Fruit fly (Drosophila melanogaster): ENCODE results near the gene her.

Gene her

DNA sequence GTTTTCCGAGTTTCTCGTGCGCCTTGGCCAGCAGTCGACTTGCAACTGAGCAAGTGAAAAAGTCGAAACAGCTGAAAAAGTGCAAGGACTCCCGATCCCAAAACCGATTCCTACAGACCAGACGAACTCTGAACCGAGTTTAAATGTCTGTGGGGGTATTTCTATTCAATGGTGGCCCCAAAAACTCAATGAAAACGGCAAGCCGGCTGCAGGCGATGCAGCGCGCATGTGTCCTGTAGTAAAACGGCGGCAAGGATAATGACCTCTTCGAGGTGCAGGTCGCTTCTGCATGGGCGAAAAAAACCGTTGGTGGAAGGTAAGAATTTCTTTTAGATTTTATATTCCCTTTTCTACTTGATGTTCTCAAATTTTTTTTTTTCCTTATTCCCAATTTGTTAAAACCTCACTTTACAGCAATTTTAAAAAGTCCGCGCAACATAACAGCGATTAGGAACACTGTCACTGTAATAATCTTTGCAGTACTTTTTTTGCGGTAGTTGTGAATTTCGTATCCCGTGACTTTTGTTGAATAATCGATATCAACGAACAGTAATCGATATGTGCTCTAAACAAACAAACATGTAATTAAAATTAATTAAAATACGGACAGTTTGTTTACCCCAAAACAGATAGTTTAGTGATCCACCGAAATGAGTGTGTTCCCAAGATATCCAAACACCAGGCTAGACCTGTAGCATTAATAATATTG, at the start of gene her, which contains the start of gene Trpgamma:
TSS of gene her (plus strand) at position 535 of the 709 bp plus-strand sequence.
TSS of gene Trpgamma (minus strand) at position 51 of the 709 bp plus-strand sequence.
- TF ChIP-seq vri (GFP tag; optimal IDR thresholded peaks at IDR 0.05) (no peak), CG8319 (GFP tag; optimal IDR thresholded peaks at IDR 0.05) (no peak), Smox (GFP tag; optimal IDR thresholded peaks at IDR 0.05) (no peak), CG8632 (GFP tag; optimal IDR thresholded peaks at IDR 0.05) (no peak), CG15336 (GFP tag; IDR thresholded peaks at IDR 0.05) (no peak), fkh (GFP tag; optimal IDR thresholded peaks at IDR 0.05) (peak; percentile 98), acj6 (GFP tag; optimal IDR thresholded peaks at IDR 0.05) (no peak), Hr4 (GFP tag; optimal IDR thresholded peaks at IDR 0.05) (no peak), Blimp-1 (GFP tag; optimal IDR thresholded peaks at IDR 0.05) (no peak), CG34406 (GFP tag; optimal IDR thresholded peaks at IDR 0.05) (no peak), spab (GFP tag; optimal IDR thresholded peaks at IDR 0.05) (no peak), Sox14 (GFP tag; optimal IDR thresholded peaks at IDR 0.05) (peak; percentile 15), CG31627 (GFP tag; optimal IDR thresholded peaks at IDR 0.05) (no peak), CG7368 (GFP tag; optimal IDR thresholded peaks at IDR 0.05) (no peak), CG10631 (GFP tag; optimal IDR thresholded peaks at IDR 0.05) (no peak), CG6163 (GFP tag; IDR thresholded peaks at IDR 0.05) (no peak), CG3032 (tag; optimal IDR thresholded peaks at IDR 0.05) (peak; percentile 17), Lpt (GFP tag; optimal IDR thresholded peaks at IDR 0.05) (no peak), CG1621 (tag; optimal IDR thresholded peaks at IDR 0.05) (peak; percentile 58), CG6276 (GFP tag; optimal IDR thresholded peaks at IDR 0.05) (no peak), Sox15 (GFP tag; optimal IDR thresholded peaks at IDR 0.05) (no peak), dac (GFP tag; optimal IDR thresholded peaks at IDR 0.05) (no peak), CG4318 (GFP tag; optimal IDR thresholded peaks at IDR 0.05) (no peak), Met (GFP tag; optimal IDR thresholded peaks at IDR 0.05) (no peak), net (GFP tag; optimal IDR thresholded peaks at IDR 0.05) (no peak), ss (GFP tag; optimal IDR thresholded peaks at IDR 0.05) (no peak), Eip93F (GFP tag; optimal IDR thresholded peaks at IDR 0.05) (no peak), achi (GFP tag; optimal IDR thresholded peaks at IDR 0.05) (no peak), CG6808 (GFP tag; optimal IDR thresholded peaks at IDR 0.05) (no peak), CG11294 (GFP tag; IDR thresholded peaks at IDR 0.05) (no peak), salr (GFP tag; optimal IDR thresholded peaks at IDR 0.05) (no peak), CG6792 (GFP tag; optimal IDR thresholded peaks at IDR 0.05) (no peak), Sox102F (GFP tag; optimal IDR thresholded peaks at IDR 0.05) (no peak), fd85E (GFP tag; optimal IDR thresholded peaks at IDR 0.05) (no peak), Gug (GFP tag; IDR thresholded peaks at IDR 0.05) (no peak), CG11902 (GFP tag; optimal IDR thresholded peaks at IDR 0.05) (no peak), CG11762 (GFP tag; optimal IDR thresholded peaks at IDR 0.05; ENCODE audit: insufficient read depth) (no peak), CG16779 (tag; optimal IDR thresholded peaks at IDR 0.05) (no peak), pdm3 (GFP tag; optimal IDR thresholded peaks at IDR 0.05) (no peak), fd59A (GFP tag; optimal IDR thresholded peaks at IDR 0.05) (no peak), Ets96B (tag; optimal IDR thresholded peaks at IDR 0.05) (peak; percentile 2), Hr38 (GFP tag; optimal IDR thresholded peaks at IDR 0.05) (no peak), Ets21C (GFP tag; optimal IDR thresholded peaks at IDR 0.05) (no peak), lz (GFP tag; optimal IDR thresholded peaks at IDR 0.05) (peak; percentile 10), Eip75B (GFP tag; optimal IDR thresholded peaks at IDR 0.05) (no peak), Eip78C (GFP tag) (peak; percentile 27), CG6854 (GFP tag; optimal IDR thresholded peaks at IDR 0.05) (no peak), CG8119 (GFP tag; IDR thresholded peaks at IDR 0.05) (no peak), CG9139 (GFP tag; optimal IDR thresholded peaks at IDR 0.05) (no peak), cyc (GFP tag; optimal IDR thresholded peaks at IDR 0.05) (peak; percentile 19), CG3919 (GFP tag; optimal IDR thresholded peaks at IDR 0.05) (peak; percentile 19), esn (GFP tag; optimal IDR thresholded peaks at IDR 0.05) (peak; percentile 36)
